Worm (Caenorhabditis elegans) whole organism, young adult: ENCODE data around the gene H03A11.13.

Experiments
- B0035.1 ChIP-seq: sonication (generic microtip); optimal IDR thresholded peaks from 2 replicates; lab custom pipeline; 2016; ENCODE audit warnings: missing genetic modification characterization, mild to moderate bottlenecking, missing compliant biosample characterization, missing genotype, missing genetic modification reagents
- F23B12.7 ChIP-seq: sonication (generic microtip); optimal IDR thresholded peaks from 2 replicates; lab custom pipeline; 2017; ENCODE audit warnings: missing genetic modification characterization, mild to moderate bottlenecking, missing compliant biosample characterization, antibody characterized with exemption, moderate library complexity; ENCODE audit not compliant: insufficient read depth
- F49E8.2 ChIP-seq: sonication (generic microtip); optimal IDR thresholded peaks from 3 replicates; lab custom pipeline; 2017; ENCODE audit warnings: missing genetic modification characterization, mild to moderate bottlenecking, missing compliant biosample characterization, antibody characterized with exemption, moderate library complexity; ENCODE audit not compliant: insufficient read depth
- F52B5.7 ChIP-seq: sonication (generic microtip); optimal IDR thresholded peaks from 2 replicates; lab custom pipeline; 2016; ENCODE audit warnings: mild to moderate bottlenecking, missing genetic modification characterization, missing compliant biosample characterization
- K12H6.12 ChIP-seq: fragments of 200-800 bp; sonication (Bioruptor generic); optimal IDR thresholded peaks from 2 replicates; lab custom pipeline; 2018; ENCODE audit warnings: mild to moderate bottlenecking, missing genetic modification characterization, missing compliant biosample characterization
- T07F8.4 ChIP-seq: sonication (generic microtip); optimal IDR thresholded peaks from 2 replicates; lab custom pipeline; 2016; ENCODE audit warnings: mild to moderate bottlenecking, missing genetic modification characterization, moderate library complexity, missing compliant biosample characterization
- Y95B8A.8 ChIP-seq: fragments of 200-800 bp; sonication (Bioruptor generic); IDR thresholded peaks from 2 replicates; pipeline ENCODE4 v1.3.6; 2022; ENCODE audit warnings: missing genetic modification reagents, missing genetic modification characterization, missing compliant biosample characterization
- ZK185.1 ChIP-seq: sonication (generic microtip); optimal IDR thresholded peaks from 2 replicates; lab custom pipeline; 2016; ENCODE audit warnings: mild to moderate bottlenecking, missing genetic modification characterization, missing compliant biosample characterization; ENCODE audit not compliant: poor library complexity, severe bottlenecking
- akir-1 ChIP-seq: fragments of 200-800 bp; sonication (Bioruptor generic); optimal IDR thresholded peaks from 2 replicates; lab custom pipeline; 2018; ENCODE audit warnings: mild to moderate bottlenecking, missing genetic modification characterization, moderate library complexity, missing compliant biosample characterization
- atf-7 ChIP-seq: sonication (generic microtip); optimal IDR thresholded peaks from 2 replicates; lab custom pipeline; 2017; ENCODE audit warnings: mild to moderate bottlenecking, missing genetic modification characterization, missing compliant biosample characterization
- athp-1 ChIP-seq: sonication (generic microtip); optimal IDR thresholded peaks from 2 replicates; lab custom pipeline; 2017; ENCODE audit warnings: mild to moderate bottlenecking, missing genetic modification characterization, missing compliant biosample characterization
- attf-6 ChIP-seq: fragments of 200-800 bp; sonication (Bioruptor generic); IDR thresholded peaks from 2 replicates; pipeline ENCODE4 v1.3.6; 2022; ENCODE audit warnings: missing genetic modification reagents, missing genetic modification characterization, missing compliant biosample characterization
- ceh-91 ChIP-seq: fragments of 200-800 bp; sonication (Bioruptor generic); IDR thresholded peaks from 2 replicates; pipeline ENCODE4 v1.3.6; 2022; ENCODE audit warnings: missing genetic modification reagents, missing genetic modification characterization, missing compliant biosample characterization
- him-1 ChIP-seq: sonication (generic microtip); optimal IDR thresholded peaks from 2 replicates; lab custom pipeline; 2016; ENCODE audit warnings: missing genotype, missing genetic modification reagents, missing genetic modification characterization, missing compliant biosample characterization
- hsf-1 ChIP-seq: fragments of 200-800 bp; sonication (Bioruptor generic); IDR thresholded peaks from 2 replicates; pipeline ENCODE4 v1.3.6; 2022; ENCODE audit warnings: missing genetic modification reagents, missing genetic modification characterization, missing compliant biosample characterization
- lag-1 ChIP-seq: fragments of 200-800 bp; sonication (Bioruptor generic); IDR thresholded peaks from 2 replicates; pipeline ENCODE4 v1.3.6; 2022; ENCODE audit warnings: missing genetic modification reagents, missing genetic modification characterization, missing compliant biosample characterization
- lsl-1 ChIP-seq: fragments of 200-800 bp; sonication (Bioruptor generic); optimal IDR thresholded peaks from 2 replicates; lab custom pipeline; 2018; ENCODE audit warnings: mild to moderate bottlenecking, missing genetic modification characterization, moderate library complexity, missing compliant biosample characterization
- lsy-27 ChIP-seq: sonication (generic microtip); optimal IDR thresholded peaks from 2 replicates; lab custom pipeline; 2017; ENCODE audit warnings: missing genetic modification characterization, mild to moderate bottlenecking, missing compliant biosample characterization, antibody characterized with exemption, missing genotype, borderline replicate concordance; ENCODE audit not compliant: insufficient read depth
- madf-3 ChIP-seq: fragments of 200-800 bp; sonication (Bioruptor generic); IDR thresholded peaks from 2 replicates; pipeline ENCODE4 v1.3.6; 2022; ENCODE audit warnings: missing genetic modification reagents, missing genetic modification characterization, missing compliant biosample characterization
- madf-8 ChIP-seq: fragments of 200-800 bp; sonication (Bioruptor generic); conservative IDR thresholded peaks from 2 replicates; pipeline ENCODE4 v1.3.6; 2022; ENCODE audit warnings: missing genetic modification reagents, missing genetic modification characterization, missing compliant biosample characterization
- nhr-80 ChIP-seq: sonication (generic microtip); optimal IDR thresholded peaks from 2 replicates; lab custom pipeline; 2016; ENCODE audit warnings: missing genetic modification characterization, missing compliant biosample characterization
- rcor-1 ChIP-seq: fragments of 200-800 bp; sonication (Bioruptor generic); IDR thresholded peaks from 2 replicates; pipeline ENCODE4 v1.3.6; 2022; ENCODE audit warnings: missing genetic modification reagents, missing genetic modification characterization, missing compliant biosample characterization
- repo-1 ChIP-seq: sonication (generic microtip); optimal IDR thresholded peaks from 2 replicates; lab custom pipeline; 2017; ENCODE audit warnings: mild to moderate bottlenecking, missing genetic modification characterization, missing compliant biosample characterization
- rpc-1 ChIP-seq, 2 experiments: fragments of 150-350 bp in 1 of 2; sonication (generic microtip) in 1 of 2; optimal IDR thresholded peaks; 2 replicates each; lab custom pipeline; 2014 to 2018; ENCODE audit warnings: missing biosample characterization in 1 of 2, missing genetic modification characterization in 1 of 2, missing genetic modification reagents in 1 of 2, missing genotype in 1 of 2
- snpc-1.1 ChIP-seq: sonication (generic microtip); optimal IDR thresholded peaks from 2 replicates; lab custom pipeline; 2017; ENCODE audit warnings: missing genetic modification characterization, mild to moderate bottlenecking, missing compliant biosample characterization, antibody characterized with exemption, moderate library complexity, missing genotype, missing genetic modification reagents; ENCODE audit not compliant: insufficient read depth
- snpc-3.4 ChIP-seq: sonication (generic microtip); optimal IDR thresholded peaks from 2 replicates; lab custom pipeline; 2017; ENCODE audit warnings: missing genetic modification characterization, mild to moderate bottlenecking, missing compliant biosample characterization, antibody characterized with exemption, moderate library complexity, missing genotype, missing genetic modification reagents
- tbx-9 ChIP-seq: sonication (generic microtip); optimal IDR thresholded peaks from 2 replicates; lab custom pipeline; 2016; ENCODE audit warnings: borderline replicate concordance, missing genetic modification characterization, inconsistent platforms, missing compliant biosample characterization
- zfh-2 ChIP-seq: fragments of 200-800 bp; sonication (Bioruptor generic); conservative IDR thresholded peaks from 2 replicates; pipeline ENCODE4 v1.3.6; 2022; ENCODE audit warnings: missing genetic modification reagents, missing genetic modification characterization, missing compliant biosample characterization
- ztf-25 ChIP-seq: fragments of 200-800 bp; sonication (Bioruptor generic); IDR thresholded peaks from 2 replicates; pipeline ENCODE4 v1.3.6; 2022; ENCODE audit warnings: missing genetic modification reagents, missing genetic modification characterization, missing compliant biosample characterization
- ztf-28 ChIP-seq: fragments of 200-800 bp; sonication (Bioruptor generic); IDR thresholded peaks from 2 replicates; pipeline ENCODE4 v1.3.6; 2022; ENCODE audit warnings: missing genetic modification reagents, missing genetic modification characterization, missing compliant biosample characterization

The H03A11.13 gene

DNA sequence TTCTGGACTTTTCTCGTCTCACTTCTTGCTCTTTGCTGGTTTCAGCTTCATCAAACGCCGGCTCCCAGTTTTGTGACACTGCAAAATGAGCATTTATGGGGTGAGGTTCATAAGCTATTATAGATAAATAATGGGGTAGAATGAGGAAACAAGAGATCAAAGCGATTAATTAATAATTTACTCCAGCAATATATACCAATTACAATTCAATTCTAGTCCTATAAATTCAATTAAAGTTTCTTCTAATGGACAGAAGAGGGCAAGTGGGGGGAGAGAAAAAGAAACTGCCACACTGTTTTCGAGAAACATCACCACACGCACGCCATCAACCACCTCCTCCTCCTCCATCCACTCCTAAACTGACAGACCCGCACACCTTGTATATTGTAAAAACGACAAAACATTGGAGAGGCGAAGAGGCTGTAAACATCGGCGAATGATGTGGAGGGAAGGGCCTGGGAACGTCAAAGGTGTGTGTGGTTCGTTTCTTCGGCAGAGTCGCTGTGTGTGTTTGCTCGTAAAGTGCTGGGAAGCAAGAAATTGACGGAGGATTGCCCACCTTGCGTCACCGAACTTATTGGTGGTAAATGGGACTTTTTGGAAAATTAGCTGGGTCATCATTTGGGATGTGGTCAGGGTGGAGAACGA is at the start of gene H03A11.13, which contains the start of gene famk-1:
Gene H03A11.13 (minus strand): TSS at position 51 of the 648 bp plus-strand sequence.
Gene famk-1 (minus strand): TSS at position 78 of the 648 bp plus-strand sequence.
- TF ChIP-seq attf-6 (GFP tag; lab: Robert Waterston, UW) (no peak), akir-1 (GFP tag; lab: Kevin White, UChicago) (no peak), zfh-2 (GFP tag; lab: Robert Waterston, UW) (peak; percentile 53; the same call in 1 of the 2 replicates), Y95B8A.8 (GFP tag; lab: Robert Waterston, UW) (no peak), F23B12.7 (tag; lab: Kevin White, UChicago) (no peak), F49E8.2 (tag; lab: Kevin White, UChicago) (no peak), tbx-9 (no peak), K12H6.12 (tag; lab: Kevin White, UChicago) (no peak)

DNA sequence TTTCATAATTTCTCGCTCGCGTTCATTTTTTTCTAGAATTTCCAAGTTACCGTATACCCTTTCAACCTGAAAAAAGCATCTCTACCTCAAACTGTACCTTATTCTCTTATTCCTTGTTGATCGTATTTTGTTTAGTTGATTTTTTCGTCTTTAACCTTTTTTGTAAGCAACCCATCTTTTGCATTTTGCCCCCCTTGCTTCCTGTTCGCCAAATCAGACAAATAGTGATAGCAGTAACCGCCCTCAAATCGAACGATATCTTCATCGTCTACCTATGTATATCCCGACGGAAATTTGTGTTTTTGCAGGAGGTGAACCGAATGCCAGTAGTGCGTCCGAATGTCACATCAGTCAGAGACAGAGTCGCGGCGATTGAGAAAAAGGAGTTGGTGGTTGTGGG is 49.4 kb upstream of the H03A11.13 start, which contains the start of gene F46F2.5:
Gene F46F2.5 (plus strand): TSS at position 301 of the 400 bp plus-strand sequence.
- TF ChIP-seq atf-7 (tag; lab: Kevin White, UChicago) (no peak), snpc-1.1 (tag; lab: Kevin White, UChicago) (no peak), ztf-25 (GFP tag; lab: Robert Waterston, UW) (no peak), lag-1 (GFP tag; lab: Robert Waterston, UW) (no peak), ztf-28 (GFP tag; lab: Robert Waterston, UW) (no peak), rpc-1 (optimal IDR thresholded peaks at IDR 0.05; lab: Kevin White, UChicago) (no peak), rpc-1 (tag; optimal IDR thresholded peaks at IDR 0.05; lab: Kevin White, UChicago) (no peak)

DNA sequence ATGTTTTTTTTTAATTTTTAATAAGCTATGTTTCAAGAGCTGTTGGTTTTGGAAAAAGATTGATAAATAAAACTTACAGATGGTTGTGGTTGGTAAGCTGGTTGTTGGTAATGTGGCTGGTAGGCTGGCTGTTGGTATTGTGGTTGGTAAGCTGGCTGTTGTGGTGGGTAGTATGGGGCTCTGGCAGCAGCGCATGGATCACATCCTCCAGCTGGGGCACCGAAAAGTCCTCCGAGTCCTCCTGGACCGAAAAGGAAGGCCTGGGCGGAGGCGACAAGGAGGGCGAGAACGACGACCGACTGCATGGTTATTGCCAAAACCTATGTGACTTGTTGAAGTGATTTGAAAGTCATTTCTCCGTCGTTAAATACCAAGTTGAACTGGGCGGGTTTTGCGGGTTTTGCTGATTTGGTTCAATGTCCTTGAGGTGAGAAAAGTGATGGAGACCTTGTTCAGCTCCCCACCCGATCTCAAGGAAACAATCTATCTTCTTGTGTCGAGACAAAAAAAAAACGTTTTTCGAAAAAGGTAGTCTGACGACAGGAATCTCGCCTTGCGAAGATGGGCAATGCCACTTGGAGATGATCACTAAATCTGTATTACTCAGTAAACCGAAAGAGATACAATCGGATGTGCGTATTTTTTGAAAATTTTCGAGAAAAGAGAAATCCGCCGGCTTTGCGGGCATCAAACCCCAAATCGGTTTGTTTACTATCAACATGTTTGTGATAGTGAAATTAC is 47.1 kb upstream of the H03A11.13 start, which contains the start of gene F46F2.3:
Gene F46F2.3 (minus strand): TSS at position 341 of the 741 bp plus-strand sequence.
- TF ChIP-seq F52B5.7 (tag; lab: Kevin White, UChicago), result no peak
- TF ChIP-seq hsf-1 (GFP tag; lab: Robert Waterston, UW), result no peak
- peak; percentile 68 for TF ChIP-seq zfh-2 (GFP tag; lab: Robert Waterston, UW)
- no peak for TF ChIP-seq rcor-1 (GFP tag; lab: Robert Waterston, UW)
- no peak for TF ChIP-seq B0035.1 (tag; lab: Kevin White, UChicago)

DNA sequence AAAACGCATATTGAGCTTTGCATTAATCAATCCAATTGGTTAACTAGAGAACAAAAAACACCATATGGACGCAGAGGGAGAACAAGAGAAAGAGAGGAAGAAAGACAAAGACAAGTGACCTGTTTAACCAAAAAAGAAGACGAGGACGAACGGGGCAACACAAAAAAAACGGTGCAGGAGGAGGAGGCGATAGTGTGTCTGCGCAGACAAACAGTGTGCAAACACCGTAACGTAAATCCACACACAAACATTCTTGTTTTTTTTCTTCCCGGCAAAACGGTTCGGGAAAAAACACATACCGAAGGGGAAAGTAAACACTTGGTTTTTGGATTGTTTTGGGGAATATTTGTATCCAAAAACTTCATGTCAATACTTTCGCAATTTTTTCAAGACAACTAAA is 33.6 kb upstream of the H03A11.13 start:
- TF ChIP-seq madf-3 (GFP tag; lab: Robert Waterston, UW) (0 out of 2 replicates have a peak, but pooled peaks have one; percentile 32), nhr-80 (tag; lab: Kevin White, UChicago) (peak; percentile 5), ZK185.1 (no peak)
- TF ChIP-seq, all 124 proteins: peak for 2

DNA sequence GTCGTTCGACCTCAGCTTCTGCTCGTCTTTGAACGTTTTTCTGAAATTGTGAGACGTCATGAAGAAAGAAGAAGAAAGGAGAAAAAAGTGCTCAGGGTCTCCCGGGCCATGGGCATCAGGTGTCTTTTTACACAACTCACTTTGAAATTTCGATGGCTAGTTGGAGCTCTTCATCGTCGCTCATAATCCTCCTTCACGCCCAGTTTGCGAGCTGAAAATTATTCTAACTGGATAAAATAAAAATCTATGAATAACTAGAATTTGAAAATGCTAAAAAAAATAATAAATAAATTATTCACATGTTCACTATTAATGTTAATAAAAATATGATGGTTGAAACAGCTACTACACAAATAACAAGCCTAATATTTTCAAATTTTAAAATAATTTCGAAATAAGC is 33.1 kb upstream of the H03A11.13 start, which contains the start of gene piki-1:
Gene piki-1 (minus strand): TSS at position 218 of the 400 bp plus-strand sequence.
- no peak for TF ChIP-seq ceh-91 (GFP tag; lab: Robert Waterston, UW)
- TF ChIP-seq madf-8, result no peak
- no peak for TF ChIP-seq lsy-27 (tag; lab: Kevin White, UChicago)
- TF ChIP-seq lsl-1, result no peak
- no peak for TF ChIP-seq hsf-1 (GFP tag; lab: Robert Waterston, UW)
- TF ChIP-seq T07F8.4 (tag; lab: Kevin White, UChicago), result no peak
- TF ChIP-seq athp-1 (tag; lab: Kevin White, UChicago), result no peak
- no peak for TF ChIP-seq F23B12.7 (tag; lab: Kevin White, UChicago)
- TF ChIP-seq him-1 (tag; lab: Kevin White, UChicago), result no peak
- no peak for TF ChIP-seq repo-1
- TF ChIP-seq snpc-3.4 (tag; lab: Kevin White, UChicago), result no peak
